Fruit fly (Drosophila melanogaster): Measurements from ENCODE around the gene mtm.
A peak's percentile ranks its signal among the peaks of the same experiment; 100 is the strongest.

mtm gene

dm6 chr2L:6050575-6050974 lies 13.8 kb upstream of the mtm start, which contains the start of gene CG9135 (continued):
- TF ChIP-seq CG7963 (GFP tag; IDR thresholded peaks at IDR 0.05; ENCODE audit: partially characterized antibody), result peak; percentile 100
- TF ChIP-seq ken (GFP tag; IDR thresholded peaks at IDR 0.05), result no peak
- no peak for TF ChIP-seq cad (GFP tag; optimal IDR thresholded peaks at IDR 0.05)
- TF ChIP-seq B-H2 (GFP tag; optimal IDR thresholded peaks at IDR 0.05), result peak; percentile 11
- TF ChIP-seq CG30020 (tag; optimal IDR thresholded peaks at IDR 0.05), result peak; percentile 72
- peak; percentile 6 for TF ChIP-seq luna (GFP tag; optimal IDR thresholded peaks at IDR 0.05)
- peak; percentile 98 for TF ChIP-seq hbn (GFP tag; IDR thresholded peaks at IDR 0.05; ENCODE audit: partially characterized antibody)
- TF ChIP-seq MESR4 (GFP tag; optimal IDR thresholded peaks at IDR 0.05), result peak; percentile 32
- peak; percentile 9 for TF ChIP-seq Fer3 (tag; optimal IDR thresholded peaks at IDR 0.05)
- peak; percentile 96 for TF ChIP-seq Dll (GFP tag; IDR thresholded peaks at IDR 0.05; ENCODE audit: partially characterized antibody)
- TF ChIP-seq CG9797 (GFP tag; optimal IDR thresholded peaks at IDR 0.05), result peak; percentile 15
- peak; percentile 99 for TF ChIP-seq CG34224 (GFP tag; IDR thresholded peaks at IDR 0.05; ENCODE audit: partially characterized antibody)
- no peak for TF ChIP-seq ftz-f1 (GFP tag; optimal IDR thresholded peaks at IDR 0.05)
- peak; percentile 99 for TF ChIP-seq vnd (GFP tag; IDR thresholded peaks at IDR 0.05; ENCODE audit: partially characterized antibody)
- TF ChIP-seq CG9876 (GFP tag; optimal IDR thresholded peaks at IDR 0.05), result no peak
- TF ChIP-seq bbx (GFP tag; IDR thresholded peaks at IDR 0.05; ENCODE audit: partially characterized antibody), result peak; percentile 100
- peak; percentile 62 for TF ChIP-seq Rfx (GFP tag; IDR thresholded peaks at IDR 0.05)
- TF ChIP-seq mld (GFP tag; IDR thresholded peaks at IDR 0.05; ENCODE audit: partially characterized antibody), result peak; percentile 99
- peak; percentile 86 for TF ChIP-seq pzg (GFP tag; optimal IDR thresholded peaks at IDR 0.05)
- TF ChIP-seq row (GFP tag; IDR thresholded peaks at IDR 0.05), result peak; percentile 59
- peak; percentile 100 for TF ChIP-seq CG6791 (GFP tag; IDR thresholded peaks at IDR 0.05; ENCODE audit: partially characterized antibody)
- TF ChIP-seq Dek (tag; optimal IDR thresholded peaks at IDR 0.05), result peak; percentile 35
- peak; percentile 34 for TF ChIP-seq CG17829 (tag; optimal IDR thresholded peaks at IDR 0.05)
- no peak for TF ChIP-seq CG3847 (GFP tag; IDR thresholded peaks at IDR 0.05)
- TF ChIP-seq chinmo (GFP tag; IDR thresholded peaks at IDR 0.05; ENCODE audit: partially characterized antibody), result peak; percentile 98
- TF ChIP-seq tup (GFP tag; optimal IDR thresholded peaks at IDR 0.05), result no peak
- TF ChIP-seq HLH4C (GFP tag; IDR thresholded peaks at IDR 0.05; ENCODE audit: partially characterized antibody), result peak; percentile 99
- no peak for TF ChIP-seq dm (GFP tag; optimal IDR thresholded peaks at IDR 0.05)
- peak; percentile 99 for TF ChIP-seq amos (GFP tag; IDR thresholded peaks at IDR 0.05; ENCODE audit: partially characterized antibody)
- peak; percentile 99 for TF ChIP-seq tna (GFP tag; IDR thresholded peaks at IDR 0.05; ENCODE audit: partially characterized antibody)
- peak; percentile 99 for TF ChIP-seq nerfin-2 (GFP tag; IDR thresholded peaks at IDR 0.05; ENCODE audit: partially characterized antibody)
- TF ChIP-seq CG13287 (GFP tag; IDR thresholded peaks at IDR 0.05; ENCODE audit: partially characterized antibody), result peak; percentile 99
- TF ChIP-seq CG4854 (GFP tag; optimal IDR thresholded peaks at IDR 0.05), result no peak
- TF ChIP-seq Stat92E (GFP tag; optimal IDR thresholded peaks at IDR 0.05), result no peak
- peak; percentile 78 for TF ChIP-seq stwl (tag; optimal IDR thresholded peaks at IDR 0.05)
- TF ChIP-seq CG11456 (GFP tag; IDR thresholded peaks at IDR 0.05), result no peak
- no peak for TF ChIP-seq chif (GFP tag; optimal IDR thresholded peaks at IDR 0.05)
- TF ChIP-seq Bgb (GFP tag; IDR thresholded peaks at IDR 0.05; ENCODE audit: partially characterized antibody), result peak; percentile 99
- TF ChIP-seq CG9932 (GFP tag; IDR thresholded peaks at IDR 0.05), result peak; percentile 59; the same call in 1 of the 2 replicates
- peak; percentile 96 for TF ChIP-seq BEAF-32 (GFP tag; optimal IDR thresholded peaks at IDR 0.05)
- no peak for TF ChIP-seq klu (GFP tag; IDR thresholded peaks at IDR 0.05)
- peak; percentile 69; the same call in 1 of the 2 replicates for TF ChIP-seq CkIIα-i1 (GFP tag; IDR thresholded peaks at IDR 0.05)
- peak; percentile 69 for TF ChIP-seq trem (tag; optimal IDR thresholded peaks at IDR 0.05)
- TF ChIP-seq CG2712 (tag; optimal IDR thresholded peaks at IDR 0.05), result peak; percentile 36
- TF ChIP-seq zen (tag; optimal IDR thresholded peaks at IDR 0.05), result peak; percentile 56
- TF ChIP-seq gcm2 (GFP tag; optimal IDR thresholded peaks at IDR 0.05), result no peak
- peak; percentile 99 for TF ChIP-seq hb (GFP tag; IDR thresholded peaks at IDR 0.05; ENCODE audit: partially characterized antibody)
- TF ChIP-seq knrl (GFP tag; IDR thresholded peaks at IDR 0.05; ENCODE audit: partially characterized antibody), result peak; percentile 98

Measured in whole organism, embryonic.